Fruit fly (Drosophila melanogaster) whole organism, embryonic: ENCODE results near the gene Nrx-IV.

Source experiments
- BEAF-32 ChIP-seq: fragments of 200-800 bp; sonication (Bioruptor generic); optimal IDR thresholded peaks from 3 replicates; lab custom pipeline; 2017; ENCODE audit warnings: missing biosample characterization, missing genetic modification characterization, mild to moderate bottlenecking, moderate library complexity, missing genetic modification reagents
- Bdp1 ChIP-seq: fragments of 200-800 bp; sonication (Bioruptor generic); optimal IDR thresholded peaks from 3 replicates; lab custom pipeline; 2016; ENCODE audit warnings: missing biosample characterization, missing genetic modification characterization
- Bteb2 ChIP-seq: fragments of 200-800 bp; sonication (Bioruptor generic); optimal IDR thresholded peaks from 2 replicates; lab custom pipeline; 2016; ENCODE audit warnings: missing biosample characterization, missing genetic modification characterization
- CG10267 ChIP-seq: fragments of 200-800 bp; sonication (Bioruptor generic); optimal IDR thresholded peaks from 2 replicates; lab custom pipeline; 2018; ENCODE audit warnings: missing biosample characterization, mild to moderate bottlenecking, missing genetic modification characterization, moderate library complexity
- CG11398 ChIP-seq: fragments of 200-800 bp; sonication (Bioruptor generic); optimal IDR thresholded peaks from 2 replicates; lab custom pipeline; 2016; ENCODE audit warnings: missing biosample characterization, missing genetic modification characterization
- CG1603 ChIP-seq: fragments of 200-800 bp; sonication (Bioruptor generic); optimal IDR thresholded peaks from 2 replicates; lab custom pipeline; 2019; ENCODE audit warnings: missing biosample characterization, mild to moderate bottlenecking, missing genetic modification characterization, moderate library complexity
- CG17359 ChIP-seq: fragments of 200-800 bp; sonication (Bioruptor generic); optimal IDR thresholded peaks from 3 replicates; lab custom pipeline; 2018; ENCODE audit warnings: missing biosample characterization, mild to moderate bottlenecking, missing genetic modification characterization, moderate library complexity
- CG17385 ChIP-seq: fragments of 200-800 bp; sonication (Bioruptor generic); optimal IDR thresholded peaks from 3 replicates; lab custom pipeline; 2018; ENCODE audit warnings: missing biosample characterization, mild to moderate bottlenecking, missing genetic modification characterization
- CG17612 ChIP-seq: fragments of 200-800 bp; sonication (Bioruptor generic); IDR thresholded peaks from 2 replicates; pipeline ENCODE4 v1.3.6; 2022; ENCODE audit warnings: missing biosample characterization, missing genetic modification characterization
- CG30403 ChIP-seq: fragments of 200-800 bp; sonication (Bioruptor generic); optimal IDR thresholded peaks from 3 replicates; lab custom pipeline; 2016; ENCODE audit warnings: missing biosample characterization, missing genetic modification characterization
- CG31388 ChIP-seq: fragments of 200-800 bp; sonication (Bioruptor generic); optimal IDR thresholded peaks from 2 replicates; lab custom pipeline; 2016; ENCODE audit warnings: missing biosample characterization, missing genetic modification characterization
- CG31441 ChIP-seq: fragments of 200-800 bp; sonication (Bioruptor generic); IDR thresholded peaks from 2 replicates; pipeline ENCODE4 v1.3.6; 2022; ENCODE audit warnings: missing biosample characterization, missing genetic modification characterization
- CG4404 ChIP-seq: fragments of 200-800 bp; sonication (Bioruptor generic); IDR thresholded peaks from 2 replicates; pipeline ENCODE4 v1.3.6; 2022; ENCODE audit warnings: missing biosample characterization, missing genetic modification characterization
- CG4820 ChIP-seq: fragments of 200-800 bp; sonication (Bioruptor generic); optimal IDR thresholded peaks from 3 replicates; lab custom pipeline; 2016; ENCODE audit warnings: missing biosample characterization, missing genetic modification characterization
- CG6175 ChIP-seq: fragments of 200-800 bp; sonication (Bioruptor generic); IDR thresholded peaks from 3 replicates; pipeline ENCODE4 v1.3.6; 2022; ENCODE audit warnings: missing biosample characterization, missing genetic modification characterization
- CG6254 ChIP-seq: fragments of 200-800 bp; sonication (Bioruptor generic); optimal IDR thresholded peaks from 3 replicates; lab custom pipeline; 2017; ENCODE audit warnings: mild to moderate bottlenecking, missing biosample characterization, missing genetic modification reagents, missing genetic modification characterization
- CG6654 ChIP-seq: fragments of 200-800 bp; sonication (Bioruptor generic); optimal IDR thresholded peaks from 2 replicates; lab custom pipeline; 2017; ENCODE audit warnings: missing biosample characterization, mild to moderate bottlenecking, missing genetic modification characterization
- CG6765 ChIP-seq: fragments of 200-800 bp; sonication (Bioruptor generic); optimal IDR thresholded peaks from 3 replicates; lab custom pipeline; 2017; ENCODE audit warnings: missing biosample characterization, mild to moderate bottlenecking, missing genetic modification characterization
- CG8089 ChIP-seq: fragments of 200-800 bp; sonication (Bioruptor generic); optimal IDR thresholded peaks from 3 replicates; lab custom pipeline; 2016; ENCODE audit warnings: missing biosample characterization, missing genetic modification characterization
- Chrac-16 ChIP-seq: fragments of 200-800 bp; sonication (Bioruptor generic); optimal IDR thresholded peaks from 3 replicates; lab custom pipeline; 2016; ENCODE audit warnings: missing biosample characterization, missing genetic modification characterization
- CoRest ChIP-seq: fragments of 200-800 bp; sonication (Bioruptor generic); optimal IDR thresholded peaks from 3 replicates; lab custom pipeline; 2018; ENCODE audit warnings: missing biosample characterization, mild to moderate bottlenecking, missing genetic modification characterization, moderate library complexity
- Dad ChIP-seq: fragments of 200-800 bp; sonication (Bioruptor generic); optimal IDR thresholded peaks from 3 replicates; lab custom pipeline; 2016; ENCODE audit warnings: missing biosample characterization, missing genetic modification characterization
- Dip2 ChIP-seq: fragments of 200-800 bp; sonication (Bioruptor generic); IDR thresholded peaks from 2 replicates; pipeline ENCODE4 v1.3.6; 2022; ENCODE audit warnings: missing biosample characterization, missing genetic modification characterization
- Dip3 ChIP-seq: fragments of 200-800 bp; sonication (Bioruptor generic); optimal IDR thresholded peaks from 3 replicates; lab custom pipeline; 2016; ENCODE audit warnings: missing biosample characterization, missing genetic modification characterization
- ERR ChIP-seq: fragments of 200-800 bp; sonication (Bioruptor generic); optimal IDR thresholded peaks from 2 replicates; lab custom pipeline; 2016; ENCODE audit warnings: missing biosample characterization, missing genetic modification characterization
- Lpt ChIP-seq: fragments of >200 bp; optimal IDR thresholded peaks from 2 replicates; lab custom pipeline; 2018; ENCODE audit warnings: missing biosample characterization, missing genetic modification characterization
- NK7.1 ChIP-seq: fragments of 200-800 bp; sonication (Bioruptor generic); optimal IDR thresholded peaks from 3 replicates; lab custom pipeline; 2016; ENCODE audit warnings: missing biosample characterization, missing genetic modification characterization
- Sox102F ChIP-seq: fragments of 200-800 bp; sonication (Bioruptor generic); optimal IDR thresholded peaks from 2 replicates; lab custom pipeline; 2018; ENCODE audit warnings: missing biosample characterization, mild to moderate bottlenecking, missing genetic modification characterization, moderate library complexity
- Taf1 ChIP-seq: fragments of 200-800 bp; sonication (Bioruptor generic); IDR thresholded peaks from 2 replicates; pipeline ENCODE4 v1.3.6; 2022; ENCODE audit warnings: missing biosample characterization, missing genetic modification characterization
- az2 ChIP-seq: fragments of 200-800 bp; sonication (Bioruptor generic); optimal IDR thresholded peaks from 3 replicates; lab custom pipeline; 2016; ENCODE audit warnings: missing biosample characterization, missing genetic modification characterization
- bbx ChIP-seq: fragments of 200-800 bp; sonication (Bioruptor generic); IDR thresholded peaks from 2 replicates; pipeline ENCODE4 v1.3.6; 2022; ENCODE audit warnings: missing biosample characterization, missing genetic modification characterization; ENCODE audit not compliant: partially characterized antibody
- crc ChIP-seq: fragments of 200-800 bp; sonication (Bioruptor generic); optimal IDR thresholded peaks from 2 replicates; lab custom pipeline; 2016; ENCODE audit warnings: missing biosample characterization, missing genetic modification characterization
- cwo ChIP-seq: fragments of 200-800 bp; sonication (Bioruptor generic); optimal IDR thresholded peaks from 3 replicates; lab custom pipeline; 2017; ENCODE audit warnings: missing biosample characterization, missing genetic modification characterization, mild to moderate bottlenecking, moderate library complexity, missing genetic modification reagents
- dm ChIP-seq: fragments of 200-800 bp; sonication (Bioruptor generic); optimal IDR thresholded peaks from 3 replicates; lab custom pipeline; 2016; ENCODE audit warnings: missing biosample characterization, missing genetic modification characterization
- nau ChIP-seq: fragments of 200-800 bp; sonication (Bioruptor generic); optimal IDR thresholded peaks from 3 replicates; lab custom pipeline; 2017; ENCODE audit warnings: missing biosample characterization, mild to moderate bottlenecking, missing genetic modification characterization, missing genetic modification reagents
- nmo ChIP-seq: fragments of 200-800 bp; sonication (Bioruptor generic); optimal IDR thresholded peaks from 2 replicates; lab custom pipeline; 2018; ENCODE audit warnings: missing biosample characterization, mild to moderate bottlenecking, missing genetic modification characterization, moderate library complexity
- odd ChIP-seq: fragments of 200-800 bp; sonication (Bioruptor generic); optimal IDR thresholded peaks from 2 replicates; lab custom pipeline; 2017; ENCODE audit warnings: missing biosample characterization, mild to moderate bottlenecking, missing genetic modification characterization
- onecut ChIP-seq: fragments of 200-800 bp; sonication (Bioruptor generic); IDR thresholded peaks from 2 replicates; pipeline ENCODE4 v1.3.6; 2022; ENCODE audit warnings: missing biosample characterization, missing genetic modification characterization
- org-1 ChIP-seq: fragments of 200-800 bp; sonication (Bioruptor generic); optimal IDR thresholded peaks from 2 replicates; lab custom pipeline; 2017; ENCODE audit warnings: missing biosample characterization, missing genetic modification characterization
- p53 ChIP-seq: fragments of 200-800 bp; sonication (Bioruptor generic); optimal IDR thresholded peaks from 2 replicates; lab custom pipeline; 2016; ENCODE audit warnings: missing biosample characterization, missing genetic modification characterization
- peb ChIP-seq: fragments of 200-800 bp; sonication (Bioruptor generic); IDR thresholded peaks from 2 replicates; pipeline ENCODE4 v1.3.6; 2022; ENCODE audit warnings: missing biosample characterization, missing genetic modification characterization
- run ChIP-seq: fragments of 200-800 bp; sonication (Bioruptor generic); optimal IDR thresholded peaks from 3 replicates; lab custom pipeline; 2018; ENCODE audit warnings: missing biosample characterization, mild to moderate bottlenecking, missing genetic modification characterization
- sd ChIP-seq: fragments of 200-800 bp; sonication (Bioruptor generic); optimal IDR thresholded peaks from 3 replicates; lab custom pipeline; 2018; ENCODE audit warnings: missing biosample characterization, mild to moderate bottlenecking, missing genetic modification characterization, moderate library complexity
- sens ChIP-seq: fragments of 200-800 bp; sonication (Bioruptor generic); peaks from one replicate; lab custom pipeline; 2016; ENCODE audit warnings: missing biosample characterization, missing genetic modification characterization
- sisA ChIP-seq: fragments of 200-800 bp; sonication (Bioruptor generic); IDR thresholded peaks from 2 replicates; pipeline ENCODE4 v1.3.6; 2022; ENCODE audit warnings: missing biosample characterization, missing genetic modification characterization
- tap ChIP-seq: fragments of 200-800 bp; optimal IDR thresholded peaks from 3 replicates; lab custom pipeline; 2019; ENCODE audit warnings: missing biosample characterization, mild to moderate bottlenecking, missing genetic modification characterization, moderate library complexity
- tio ChIP-seq: fragments of 200-800 bp; sonication (Bioruptor generic); optimal IDR thresholded peaks from 2 replicates; lab custom pipeline; 2017; ENCODE audit warnings: missing biosample characterization, missing genetic modification characterization, inconsistent platforms
- toy ChIP-seq: fragments of 200-800 bp; sonication (Bioruptor generic); IDR thresholded peaks from 2 replicates; pipeline ENCODE4 v1.3.6; 2022; ENCODE audit warnings: missing biosample characterization, missing genetic modification characterization
- tup ChIP-seq: fragments of 200-800 bp; sonication (Bioruptor generic); optimal IDR thresholded peaks from 2 replicates; lab custom pipeline; 2016; ENCODE audit warnings: missing biosample characterization, mild to moderate bottlenecking, missing genetic modification characterization, moderate library complexity
- tx ChIP-seq: fragments of 200-800 bp; sonication (Bioruptor generic); optimal IDR thresholded peaks from 2 replicates; lab custom pipeline; 2016; ENCODE audit warnings: missing biosample characterization, missing genetic modification characterization
- vvl ChIP-seq: fragments of 200-800 bp; sonication (Bioruptor generic); IDR thresholded peaks from 2 replicates; pipeline ENCODE4 v1.3.6; 2022; ENCODE audit warnings: missing biosample characterization, missing genetic modification characterization
- zf30C ChIP-seq: fragments of 200-800 bp; sonication (Bioruptor generic); optimal IDR thresholded peaks from 3 replicates; lab custom pipeline; 2018; ENCODE audit warnings: missing biosample characterization, mild to moderate bottlenecking, missing genetic modification characterization

The Nrx-IV gene

dm6 chr3L:12139232-12139698 is 7.1 kb upstream of the Nrx-IV start (continued):
- TF ChIP-seq p53 (GFP tag; lab: Kevin White, UChicago) (no peak), zf30C (GFP tag; lab: Kevin White, UChicago) (no peak), vvl (GFP tag; lab: Robert Waterston, UW) (peak; percentile 41; the same call in 1 of the 2 replicates), CG31388 (no peak), crc (GFP tag; lab: Kevin White, UChicago) (peak; percentile 56), tup (GFP tag; lab: Kevin White, UChicago) (no peak), CG4404 (GFP tag; lab: Robert Waterston, UW) (peak; percentile 36; the same call in 1 of the 2 replicates), dm (GFP tag; lab: Kevin White, UChicago) (no peak), Dip3 (GFP tag; lab: Kevin White, UChicago) (peak; percentile 29), CG1603 (tag; lab: Kevin White, UChicago) (no peak), CG6175 (GFP tag; lab: Robert Waterston, UW) (no peak), sens (GFP tag; lab: Kevin White, UChicago) (peak; percentile 78), toy (GFP tag; lab: Robert Waterston, UW) (no peak), sd (no peak), CG17612 (no peak), CG4820 (GFP tag; lab: Kevin White, UChicago) (peak; percentile 28), CG30403 (GFP tag; lab: Kevin White, UChicago) (peak; percentile 56), onecut (GFP tag; lab: Robert Waterston, UW) (no peak), ERR (no peak), Dip2 (GFP tag; lab: Robert Waterston, UW) (no peak), CG8089 (GFP tag; lab: Kevin White, UChicago) (peak; percentile 8), Bdp1 (GFP tag; lab: Kevin White, UChicago) (no peak), az2 (GFP tag; lab: Kevin White, UChicago) (peak; percentile 35), CG17359 (tag; lab: Kevin White, UChicago) (peak; percentile 45), CG11398 (GFP tag; lab: Kevin White, UChicago) (no peak), nau (GFP tag; lab: Kevin White, UChicago) (no peak), BEAF-32 (GFP tag; lab: Kevin White, UChicago) (no peak), CG6765 (peak; percentile 10), CoRest (tag; lab: Kevin White, UChicago) (peak; percentile 68), Bteb2 (GFP tag; lab: Kevin White, UChicago) (no peak), tx (GFP tag; lab: Kevin White, UChicago) (peak; percentile 28), nmo (GFP tag; lab: Kevin White, UChicago) (peak; percentile 31), tio (peak; percentile 57), tap (tag; lab: Kevin White, UChicago) (no peak), sisA (peak; percentile 46; the same call in 1 of the 2 replicates), odd (GFP tag; lab: Kevin White, UChicago) (peak; percentile 19), NK7.1 (no peak), Sox102F (GFP tag; lab: Kevin White, UChicago) (no peak), peb (GFP tag; lab: Robert Waterston, UW) (0 out of 2 replicates have a peak, but pooled peaks have one; percentile 14), Dad (peak; percentile 5), CG6254 (GFP tag; lab: Kevin White, UChicago) (no peak), bbx (GFP tag; lab: Robert Waterston, UW) (no peak), cwo (GFP tag; lab: Kevin White, UChicago) (peak; percentile 22), CG10267 (tag; lab: Kevin White, UChicago) (peak; percentile 23), Taf1 (GFP tag; lab: Robert Waterston, UW) (no peak), Lpt (no peak), run (tag; lab: Kevin White, UChicago) (peak; percentile 41), org-1 (peak; percentile 53), CG17385 (GFP tag; lab: Kevin White, UChicago) (peak; percentile 52), CG31441 (GFP tag; lab: Robert Waterston, UW) (peak; percentile 43; the same call in 1 of the 2 replicates), CG6654 (GFP tag; lab: Kevin White, UChicago) (no peak), Chrac-16 (GFP tag; lab: Kevin White, UChicago) (peak; percentile 27)
